Fruit fly (Drosophila melanogaster): ENCODE measurements around the gene CG31248.
A peak's percentile ranks its signal among the peaks of the same experiment; 100 is the strongest.

Gene CG31248

DNA sequence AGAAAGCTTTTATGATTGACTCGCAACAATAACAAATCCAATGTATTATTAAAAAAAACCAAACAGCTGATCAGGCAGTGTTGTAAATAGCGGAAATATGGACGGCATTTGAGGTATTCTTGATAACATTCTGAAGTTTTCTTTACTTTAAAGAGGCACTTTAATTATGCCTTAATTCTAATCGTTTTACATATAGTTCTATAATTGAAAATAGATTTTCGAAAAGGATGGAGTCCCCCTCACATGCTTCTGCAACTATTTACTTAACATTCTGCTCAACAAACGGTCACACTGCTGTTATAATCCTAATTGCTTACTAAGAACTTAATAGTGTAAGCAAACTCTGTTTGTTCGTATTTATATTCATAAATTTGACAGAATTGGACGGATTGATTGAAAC, 1.2 kb upstream of the CG31248 start, which contains the start of gene CG10068 (continued):
- peak; percentile 38 for TF ChIP-seq disco-r (GFP tag; optimal IDR thresholded peaks at IDR 0.05)
- peak; percentile 90 for TF ChIP-seq H15 (GFP tag; IDR thresholded peaks at IDR 0.05)
- TF ChIP-seq CG1647 (GFP tag; optimal IDR thresholded peaks at IDR 0.05), result peak; percentile 75
- TF ChIP-seq CG17568 (GFP tag; optimal IDR thresholded peaks at IDR 0.05), result peak; percentile 75
- TF ChIP-seq Ada2b (GFP tag; IDR thresholded peaks at IDR 0.05), result peak; percentile 88
- peak; percentile 82 for TF ChIP-seq PHDP (tag; optimal IDR thresholded peaks at IDR 0.05)
- peak; percentile 61 for TF ChIP-seq kni (GFP tag; optimal IDR thresholded peaks at IDR 0.05)
- TF ChIP-seq usp (GFP tag; optimal IDR thresholded peaks at IDR 0.05), result no peak
- peak; percentile 88 for TF ChIP-seq sob (GFP tag; IDR thresholded peaks at IDR 0.05)
- peak; percentile 85 for TF ChIP-seq ap (GFP tag; IDR thresholded peaks at IDR 0.05)
- peak; percentile 83 to 87 for TF ChIP-seq chif (GFP tag; optimal IDR thresholded peaks at IDR 0.05)
- no peak for TF ChIP-seq inv (GFP tag; IDR thresholded peaks at IDR 0.05; ENCODE audit: partially characterized antibody)
- peak; percentile 84 for TF ChIP-seq nau (GFP tag; optimal IDR thresholded peaks at IDR 0.05)
- TF ChIP-seq CG17359 (tag; optimal IDR thresholded peaks at IDR 0.05), result peak; percentile 90
- TF ChIP-seq CG17328 (GFP tag; IDR thresholded peaks at IDR 0.05), result peak; percentile 96
- TF ChIP-seq CG9215 (GFP tag; IDR thresholded peaks at IDR 0.05), result no peak; the same call in 1 of the 2 replicates
- TF ChIP-seq stc (GFP tag; IDR thresholded peaks at IDR 0.05), result peak; percentile 91
- TF ChIP-seq CG1024 (GFP tag; IDR thresholded peaks at IDR 0.05), result peak; percentile 90
- peak; percentile 88 for TF ChIP-seq dati (GFP tag; IDR thresholded peaks at IDR 0.05)
- TF ChIP-seq ab (GFP tag; optimal IDR thresholded peaks at IDR 0.05), result no peak
- TF ChIP-seq HmgZ (tag; optimal IDR thresholded peaks at IDR 0.05), result peak; percentile 92
- no peak for TF ChIP-seq eve (GFP tag; optimal IDR thresholded peaks at IDR 0.05)
- no peak for TF ChIP-seq nerfin-2 (GFP tag; IDR thresholded peaks at IDR 0.05; ENCODE audit: partially characterized antibody)
- peak; percentile 87 for TF ChIP-seq CG13624 (GFP tag; optimal IDR thresholded peaks at IDR 0.05)
- no peak for TF ChIP-seq Dref (GFP tag; IDR thresholded peaks at IDR 0.05)
- no peak for TF ChIP-seq Poxn (GFP tag; IDR thresholded peaks at IDR 0.05)
- TF ChIP-seq unpg (GFP tag; optimal IDR thresholded peaks at IDR 0.05), result peak; percentile 93
- TF ChIP-seq Lhr (GFP tag; optimal IDR thresholded peaks at IDR 0.05), result peak; percentile 92
- peak; percentile 89 for TF ChIP-seq CG5953 (GFP tag; IDR thresholded peaks at IDR 0.05)
- TF ChIP-seq CG2712 (tag; optimal IDR thresholded peaks at IDR 0.05), result peak; percentile 95
- peak; percentile 25 for TF ChIP-seq CG10274 (GFP tag; optimal IDR thresholded peaks at IDR 0.05)
- TF ChIP-seq Chrac-16 (GFP tag; optimal IDR thresholded peaks at IDR 0.05), result peak; percentile 89
- TF ChIP-seq croc (GFP tag; conservative IDR thresholded peaks at IDR 0.05), result peak; percentile 77
- peak; percentile 84 for TF ChIP-seq CG18764 (GFP tag; optimal IDR thresholded peaks at IDR 0.05)
- TF ChIP-seq HLH4C (GFP tag; IDR thresholded peaks at IDR 0.05; ENCODE audit: partially characterized antibody), result no peak
- TF ChIP-seq Hr78 (GFP tag; optimal IDR thresholded peaks at IDR 0.05), result peak in 1 of 2 experiments; percentile 32
- TF ChIP-seq CG18262 (tag; optimal IDR thresholded peaks at IDR 0.05), result peak; percentile 91
- peak; percentile 92 for TF ChIP-seq CG7271 (tag; optimal IDR thresholded peaks at IDR 0.05)
- TF ChIP-seq bsh (GFP tag; optimal IDR thresholded peaks at IDR 0.05), result peak; percentile 30 to 91
- TF ChIP-seq Asciz (GFP tag; optimal IDR thresholded peaks at IDR 0.05), result peak; percentile 84
- peak; percentile 83 for TF ChIP-seq Camta (GFP tag; optimal IDR thresholded peaks at IDR 0.05)
- TF ChIP-seq da (GFP tag; optimal IDR thresholded peaks at IDR 0.05), result peak; percentile 28
- TF ChIP-seq ac (GFP tag; optimal IDR thresholded peaks at IDR 0.05), result peak; percentile 43
- peak; percentile 83 for TF ChIP-seq Optix (GFP tag; IDR thresholded peaks at IDR 0.05)
- no peak for TF ChIP-seq Trl (optimal IDR thresholded peaks at IDR 0.05)
- peak; percentile 92 for TF ChIP-seq Trl (GFP tag; optimal IDR thresholded peaks at IDR 0.05)
- TF ChIP-seq CG11695 (GFP tag; IDR thresholded peaks at IDR 0.05), result peak; percentile 93
- TF ChIP-seq fd64A (GFP tag; optimal IDR thresholded peaks at IDR 0.05), result peak; percentile 73
- TF ChIP-seq bcd (GFP tag; optimal IDR thresholded peaks at IDR 0.05), result peak; percentile 87
- TF ChIP-seq Oaz (GFP tag; IDR thresholded peaks at IDR 0.05), result peak; percentile 81
- TF ChIP-seq Fer2 (tag; optimal IDR thresholded peaks at IDR 0.05), result peak; percentile 73

Measured in whole organism, embryonic.